Fruit fly (Drosophila melanogaster) whole organism, pupa: Measurements from ENCODE around the gene kdn.

Experiments
- CG10348 ChIP-seq: fragments of 200-800 bp; sonication (Bioruptor generic); IDR thresholded peaks from 2 replicates; pipeline ENCODE4 v1.3.6; 2022; ENCODE audit warnings: missing biosample characterization, missing genetic modification characterization
- CG12605 ChIP-seq: fragments of 200-800 bp; sonication (Bioruptor generic); IDR thresholded peaks from 2 replicates; pipeline ENCODE4 v1.3.6; 2022; ENCODE audit warnings: missing biosample characterization, missing genetic modification characterization
- CG13204 ChIP-seq: fragments of 200-800 bp; sonication (Bioruptor generic); optimal IDR thresholded peaks from 2 replicates; lab custom pipeline; 2018; ENCODE audit warnings: missing biosample characterization, mild to moderate bottlenecking, missing genetic modification characterization, moderate library complexity
- CG14655 ChIP-seq: fragments of 200-800 bp; sonication (Bioruptor generic); optimal IDR thresholded peaks from 3 replicates; lab custom pipeline; 2017; ENCODE audit warnings: mild to moderate bottlenecking, missing biosample characterization, missing genetic modification reagents, missing genetic modification characterization
- CG15710 ChIP-seq: fragments of 200-800 bp; sonication (Bioruptor generic); optimal IDR thresholded peaks from 2 replicates; lab custom pipeline; 2018; ENCODE audit warnings: missing biosample characterization, mild to moderate bottlenecking, missing genetic modification characterization, moderate library complexity
- CG17806 ChIP-seq: fragments of 200-800 bp; sonication (Bioruptor generic); optimal IDR thresholded peaks from 2 replicates; lab custom pipeline; 2018; ENCODE audit warnings: missing biosample characterization, mild to moderate bottlenecking, missing genetic modification characterization, moderate library complexity
- CG32121 ChIP-seq: fragments of 200-800 bp; sonication (Bioruptor generic); IDR thresholded peaks from 2 replicates; pipeline ENCODE4 v1.3.6; 2022; ENCODE audit warnings: missing biosample characterization, missing genetic modification characterization
- CG34367 ChIP-seq: fragments of 200-800 bp; sonication (Bioruptor generic); optimal IDR thresholded peaks from 2 replicates; lab custom pipeline; 2018; ENCODE audit warnings: missing biosample characterization, mild to moderate bottlenecking, missing genetic modification characterization
- CG4496 ChIP-seq: fragments of 200-800 bp; sonication (Bioruptor generic); IDR thresholded peaks from 3 replicates; pipeline ENCODE4 v1.3.6; 2022; ENCODE audit warnings: missing biosample characterization, missing genetic modification characterization
- CG8159 ChIP-seq: fragments of 200-800 bp; sonication (Bioruptor generic); optimal IDR thresholded peaks from 3 replicates; lab custom pipeline; 2018; ENCODE audit warnings: missing biosample characterization, mild to moderate bottlenecking, missing genetic modification characterization, moderate library complexity
- CG8301 ChIP-seq: fragments of 200-800 bp; sonication (Bioruptor generic); optimal IDR thresholded peaks from 2 replicates; lab custom pipeline; 2018; ENCODE audit warnings: missing biosample characterization, mild to moderate bottlenecking, missing genetic modification characterization
- CG9948 ChIP-seq: fragments of 200-800 bp; sonication (Bioruptor generic); optimal IDR thresholded peaks from 2 replicates; lab custom pipeline; 2018; ENCODE audit warnings: missing biosample characterization, mild to moderate bottlenecking, missing genetic modification characterization, moderate library complexity
- D1 ChIP-seq: fragments of 200-800 bp; sonication (Bioruptor generic); optimal IDR thresholded peaks from 2 replicates; lab custom pipeline; 2018; ENCODE audit warnings: missing biosample characterization, mild to moderate bottlenecking, missing genetic modification characterization, moderate library complexity
- EcR ChIP-seq: fragments of 200-800 bp; sonication (Bioruptor generic); optimal IDR thresholded peaks from 3 replicates; lab custom pipeline; 2019; ENCODE audit warnings: missing biosample characterization, missing genetic modification characterization, mild to moderate bottlenecking, moderate library complexity, missing genetic modification reagents
- Ets98B ChIP-seq: fragments of 200-800 bp; sonication (Bioruptor generic); IDR thresholded peaks from 2 replicates; pipeline ENCODE4 v1.3.6; 2022; ENCODE audit warnings: missing biosample characterization, missing genetic modification characterization
- Pif1A ChIP-seq: fragments of 200-800 bp; sonication (Bioruptor generic); optimal IDR thresholded peaks from 3 replicates; lab custom pipeline; 2016; ENCODE audit warnings: missing biosample characterization, missing genetic modification characterization
- Pif1B ChIP-seq: fragments of 200-800 bp; sonication (Bioruptor generic); optimal IDR thresholded peaks from 3 replicates; lab custom pipeline; 2016; ENCODE audit warnings: missing biosample characterization, missing genetic modification characterization
- Snoo ChIP-seq: fragments of 200-800 bp; sonication (Bioruptor generic); optimal IDR thresholded peaks from 3 replicates; lab custom pipeline; 2017; ENCODE audit warnings: missing biosample characterization, mild to moderate bottlenecking, missing genetic modification characterization, inconsistent platforms
- fd96Ca ChIP-seq: fragments of 200-800 bp; sonication (Bioruptor generic); IDR thresholded peaks from 3 replicates; pipeline ENCODE4 v1.3.6; 2022; ENCODE audit warnings: missing biosample characterization, missing genetic modification characterization
- gl ChIP-seq: fragments of 200-800 bp; sonication (Bioruptor generic); optimal IDR thresholded peaks from 2 replicates; lab custom pipeline; 2018; ENCODE audit warnings: missing biosample characterization, mild to moderate bottlenecking, missing genetic modification characterization
- rn ChIP-seq: fragments of 200-800 bp; sonication (Bioruptor generic); IDR thresholded peaks from 2 replicates; pipeline ENCODE4 v1.3.6; 2022; ENCODE audit warnings: missing biosample characterization, missing genetic modification characterization

kdn gene

dm6 chrX:6350213-6350679 lies at the start of gene kdn, which contains the start of gene ND-B16.6:
Gene kdn (plus strand): TSS chrX:6350629.
Gene ND-B16.6 (minus strand): TSS chrX:6350401.
- TF ChIP-seq CG17806 (no peak), CG12605 (GFP tag; lab: Robert Waterston, UW) (no peak), rn (GFP tag; lab: Robert Waterston, UW) (no peak), Pif1B (GFP tag; lab: Kevin White, UChicago) (no peak), Ets98B (no peak), CG8159 (tag; lab: Kevin White, UChicago) (no peak), CG8301 (tag; lab: Kevin White, UChicago) (no peak), CG9948 (tag; lab: Kevin White, UChicago) (no peak), CG32121 (GFP tag; lab: Robert Waterston, UW) (no peak), CG14655 (GFP tag; lab: Kevin White, UChicago) (no peak), gl (tag; lab: Kevin White, UChicago) (no peak)
- TF ChIP-seq, all 21 proteins: peak for 0

dm6 chrX:6301052-6301451 lies 49.4 kb upstream of the kdn start, which contains the start of gene CG12219:
Gene CG12219 (minus strand): TSS chrX:6301285.
- TF ChIP-seq CG9948 (tag; lab: Kevin White, UChicago) (no peak), CG13204 (GFP tag; lab: Kevin White, UChicago) (no peak), Pif1A (GFP tag; lab: Kevin White, UChicago) (no peak), CG32121 (GFP tag; lab: Robert Waterston, UW) (no peak), CG8159 (tag; lab: Kevin White, UChicago) (no peak), Pif1B (GFP tag; lab: Kevin White, UChicago) (no peak), D1 (tag; lab: Kevin White, UChicago) (no peak), CG10348 (GFP tag; lab: Robert Waterston, UW) (no peak)

- TF ChIP-seq Ets98B (no peak), CG10348 (GFP tag; lab: Robert Waterston, UW) (no peak), CG8301 (tag; lab: Kevin White, UChicago) (no peak), EcR (GFP tag; lab: Kevin White, UChicago) (no peak), CG4496 (GFP tag; lab: Robert Waterston, UW) (no peak)
These were observed 47.2 kb upstream of the kdn start for dm6 chrX:6303196-6303595.

dm6 chrX:6303675-6304074 lies 46.8 kb upstream of the kdn start, which contains the start of gene CG3823:
Gene CG3823 (plus strand): TSS chrX:6303975.
- no peak for TF ChIP-seq Pif1B (GFP tag; lab: Kevin White, UChicago)
- no peak for TF ChIP-seq CG14655 (GFP tag; lab: Kevin White, UChicago)
- no peak for TF ChIP-seq Ets98B
- no peak for TF ChIP-seq CG8159 (tag; lab: Kevin White, UChicago)
- no peak for TF ChIP-seq CG9948 (tag; lab: Kevin White, UChicago)
- TF ChIP-seq, all 21 proteins: peak for 0

- TF ChIP-seq CG15710: peak; percentile 10
- TF ChIP-seq CG32121 (GFP tag; lab: Robert Waterston, UW): no peak; the same call in 1 of the 2 replicates
- TF ChIP-seq CG13204 (GFP tag; lab: Kevin White, UChicago): no peak
- TF ChIP-seq Snoo (tag; lab: Kevin White, UChicago): no peak
- no peak for TF ChIP-seq Pif1A (GFP tag; lab: Kevin White, UChicago)
- no peak for TF ChIP-seq CG14655 (GFP tag; lab: Kevin White, UChicago)
- peak; percentile 9 for TF ChIP-seq CG8301 (tag; lab: Kevin White, UChicago)
- no peak for TF ChIP-seq CG17806
- TF ChIP-seq fd96Ca (GFP tag; lab: Robert Waterston, UW): no peak
- TF ChIP-seq CG9948 (tag; lab: Kevin White, UChicago): peak; percentile 14
- no peak for TF ChIP-seq CG8159 (tag; lab: Kevin White, UChicago)
- no peak for TF ChIP-seq CG34367 (tag; lab: Kevin White, UChicago)
- TF ChIP-seq D1 (tag; lab: Kevin White, UChicago): no peak
- TF ChIP-seq EcR (GFP tag; lab: Kevin White, UChicago): no peak
- TF ChIP-seq CG10348 (GFP tag; lab: Robert Waterston, UW): no peak
- TF ChIP-seq CG12605 (GFP tag; lab: Robert Waterston, UW): no peak
- TF ChIP-seq Pif1B (GFP tag; lab: Kevin White, UChicago): no peak
- no peak for TF ChIP-seq Ets98B
- TF ChIP-seq rn (GFP tag; lab: Robert Waterston, UW): no peak
- no peak for TF ChIP-seq gl (tag; lab: Kevin White, UChicago)
These were observed 46.2 kb upstream of the kdn start for dm6 chrX:6304203-6304602.

- TF ChIP-seq CG4496 (GFP tag; lab: Robert Waterston, UW) (peak; percentile 48; the same call in 1 of the 3 replicates), CG14655 (GFP tag; lab: Kevin White, UChicago) (peak; percentile 46), CG32121 (GFP tag; lab: Robert Waterston, UW) (0 out of 2 replicates have a peak, but pooled peaks have one; percentile 34), Pif1A (GFP tag; lab: Kevin White, UChicago) (peak; percentile 21), EcR (GFP tag; lab: Kevin White, UChicago) (peak; percentile 94), CG8159 (tag; lab: Kevin White, UChicago) (no peak), Pif1B (GFP tag; lab: Kevin White, UChicago) (peak; percentile 24), CG12605 (GFP tag; lab: Robert Waterston, UW) (no peak), CG9948 (tag; lab: Kevin White, UChicago) (peak; percentile 4), CG34367 (tag; lab: Kevin White, UChicago) (no peak), rn (GFP tag; lab: Robert Waterston, UW) (no peak), CG8301 (tag; lab: Kevin White, UChicago) (peak; percentile 28), CG15710 (no peak), D1 (tag; lab: Kevin White, UChicago) (no peak), CG17806 (no peak)
- TF ChIP-seq, all 21 proteins: peak for 8
These were observed 45.1 kb upstream of the kdn start for dm6 chrX:6305317-6305716.
